Fruit fly (Drosophila melanogaster) Kc167 (cell line): Measurements from ENCODE around the gene CG7236.

ENCODE experiments used
- Myc ChIP-seq: fragments of >200 bp; optimal IDR thresholded peaks from 2 replicates; lab custom pipeline; 2017; ENCODE audit warnings: missing external identifiers
- Sin3A ChIP-seq: fragments of >200 bp; optimal IDR thresholded peaks from 2 replicates; lab custom pipeline; 2018; ENCODE audit warnings: missing external identifiers
- h ChIP-seq: fragments of >200 bp; optimal IDR thresholded peaks from 3 replicates; lab custom pipeline; 2018; ENCODE audit warnings: missing external identifiers
- insv ChIP-seq: fragments of >200 bp; optimal IDR thresholded peaks from 3 replicates; lab custom pipeline; 2018; ENCODE audit warnings: missing external identifiers
- psq ChIP-seq: fragments of >200 bp; optimal IDR thresholded peaks from 2 replicates; lab custom pipeline; 2017; ENCODE audit warnings: missing external identifiers
- ttk ChIP-seq: sonication (Bioruptor generic); optimal IDR thresholded peaks from 2 replicates; lab custom pipeline; 2017; ENCODE audit warnings: missing external identifiers

DNA sequence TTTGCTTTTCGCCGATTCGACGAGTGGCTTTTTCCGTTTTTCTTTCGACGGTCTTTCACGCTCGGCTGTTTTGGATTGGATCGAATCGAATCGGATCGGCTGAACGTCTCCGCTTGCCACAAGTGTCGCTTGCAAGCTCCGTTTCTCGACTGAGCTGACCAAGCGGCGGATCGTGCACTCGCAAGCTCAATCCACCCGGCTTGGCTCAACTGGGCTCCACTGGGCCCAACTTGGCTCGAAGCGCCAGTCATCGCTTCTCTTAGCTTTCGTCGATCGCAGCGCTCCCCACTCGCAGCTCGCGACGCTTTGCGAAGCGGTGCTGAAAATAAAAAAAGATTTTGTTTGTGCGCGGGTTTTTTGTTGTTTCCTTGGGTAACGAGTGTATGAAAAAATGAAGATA lies 34.6 kb downstream of the CG7236 start:
- TF ChIP-seq Myc (lab: Kevin White, UChicago) (no peak), Sin3A (lab: Kevin White, UChicago) (no peak), h (lab: Kevin White, UChicago) (no peak), ttk (lab: Kevin White, UChicago) (no peak), psq (lab: Kevin White, UChicago) (no peak), insv (lab: Kevin White, UChicago) (no peak)
